Worm (Caenorhabditis elegans) whole organism, young adult: ENCODE measurements around the gene skpt-1.

Source experiments
- B0261.1 ChIP-seq: sonication (generic microtip); optimal IDR thresholded peaks from 2 replicates; lab custom pipeline; 2016; ENCODE audit warnings: mild to moderate bottlenecking, missing genetic modification characterization, moderate library complexity, missing compliant biosample characterization
- F23B12.7 ChIP-seq: sonication (generic microtip); optimal IDR thresholded peaks from 2 replicates; lab custom pipeline; 2017; ENCODE audit warnings: missing genetic modification characterization, mild to moderate bottlenecking, missing compliant biosample characterization, antibody characterized with exemption, moderate library complexity; ENCODE audit not compliant: insufficient read depth
- F33H1.4 ChIP-seq: fragments of 200-800 bp; sonication (Bioruptor generic); IDR thresholded peaks from 2 replicates; pipeline ENCODE4 v1.3.6; 2022; ENCODE audit warnings: missing genetic modification reagents, missing genetic modification characterization, missing compliant biosample characterization
- F39B2.1 ChIP-seq: fragments of 200-800 bp; sonication (Bioruptor generic); IDR thresholded peaks from 2 replicates; pipeline ENCODE4 v1.3.6; 2022; ENCODE audit warnings: missing genetic modification reagents, missing genetic modification characterization, missing compliant biosample characterization
- F49E8.2 ChIP-seq: sonication (generic microtip); optimal IDR thresholded peaks from 3 replicates; lab custom pipeline; 2017; ENCODE audit warnings: missing genetic modification characterization, mild to moderate bottlenecking, missing compliant biosample characterization, antibody characterized with exemption, moderate library complexity; ENCODE audit not compliant: insufficient read depth
- T26A5.8 ChIP-seq: sonication (generic microtip); optimal IDR thresholded peaks from 2 replicates; lab custom pipeline; 2016; ENCODE audit warnings: missing genetic modification characterization, missing compliant biosample characterization
- Y95B8A.8 ChIP-seq: fragments of 200-800 bp; sonication (Bioruptor generic); IDR thresholded peaks from 2 replicates; pipeline ENCODE4 v1.3.6; 2022; ENCODE audit warnings: missing genetic modification reagents, missing genetic modification characterization, missing compliant biosample characterization
- athp-1 ChIP-seq: sonication (generic microtip); optimal IDR thresholded peaks from 2 replicates; lab custom pipeline; 2017; ENCODE audit warnings: mild to moderate bottlenecking, missing genetic modification characterization, missing compliant biosample characterization
- attf-3 ChIP-seq: fragments of 200-800 bp; sonication (Bioruptor generic); conservative IDR thresholded peaks from 2 replicates; pipeline ENCODE4 v1.3.6; 2022; ENCODE audit warnings: missing genetic modification reagents, missing genetic modification characterization, missing compliant biosample characterization
- cebp-1 ChIP-seq, 2 experiments: fragments of 200-800 bp in 1 of 2; sonication (Bioruptor generic) in 1 of 2; sonication (generic microtip) in 1 of 2; IDR thresholded peaks in 1 of 2; optimal IDR thresholded peaks in 1 of 2; 2 replicates each; pipeline versions ENCODE4 v1.3.6 to Lab custom; 2017 to 2022; ENCODE audit warnings: missing compliant biosample characterization in 2 of 2, missing genetic modification characterization in 2 of 2, mild to moderate bottlenecking in 1 of 2, missing genetic modification reagents in 1 of 2, moderate library complexity in 1 of 2
- chd-7 ChIP-seq: sonication (generic microtip); optimal IDR thresholded peaks from 2 replicates; lab custom pipeline; 2016; ENCODE audit warnings: mild to moderate bottlenecking, missing genetic modification characterization, moderate library complexity, missing compliant biosample characterization
- dpff-1 ChIP-seq: sonication (generic microtip); optimal IDR thresholded peaks from 2 replicates; lab custom pipeline; 2017; ENCODE audit warnings: mild to moderate bottlenecking, missing genetic modification characterization, missing compliant biosample characterization
- dpl-1 ChIP-seq: fragments of 150-350 bp; optimal IDR thresholded peaks from 2 replicates; lab custom pipeline; 2014; ENCODE audit warnings: missing biosample characterization, missing genetic modification reagents, missing genetic modification characterization
- efl-1 ChIP-seq: fragments of 150-350 bp; optimal IDR thresholded peaks from 2 replicates; lab custom pipeline; 2014; ENCODE audit warnings: missing biosample characterization, missing genetic modification reagents, missing genetic modification characterization
- him-1 ChIP-seq: sonication (generic microtip); optimal IDR thresholded peaks from 2 replicates; lab custom pipeline; 2016; ENCODE audit warnings: missing genotype, missing genetic modification reagents, missing genetic modification characterization, missing compliant biosample characterization
- hrde-1 ChIP-seq: sonication (generic microtip); optimal IDR thresholded peaks from 2 replicates; lab custom pipeline; 2016; ENCODE audit warnings: missing genetic modification characterization, mild to moderate bottlenecking, missing compliant biosample characterization, moderate library complexity, missing genotype, missing genetic modification reagents, borderline replicate concordance
- hsf-1 ChIP-seq: fragments of 200-800 bp; sonication (Bioruptor generic); IDR thresholded peaks from 2 replicates; pipeline ENCODE4 v1.3.6; 2022; ENCODE audit warnings: missing genetic modification reagents, missing genetic modification characterization, missing compliant biosample characterization
- lin-54 ChIP-seq: fragments of 200-800 bp; sonication (Bioruptor generic); optimal IDR thresholded peaks from 2 replicates; lab custom pipeline; 2018; ENCODE audit warnings: mild to moderate bottlenecking, missing genetic modification characterization, missing compliant biosample characterization
- lsl-1 ChIP-seq: fragments of 200-800 bp; sonication (Bioruptor generic); optimal IDR thresholded peaks from 2 replicates; lab custom pipeline; 2018; ENCODE audit warnings: mild to moderate bottlenecking, missing genetic modification characterization, moderate library complexity, missing compliant biosample characterization
- madf-6 ChIP-seq: fragments of 200-800 bp; sonication (Bioruptor generic); IDR thresholded peaks from 2 replicates; pipeline ENCODE4 v1.3.6; 2022; ENCODE audit warnings: missing genetic modification reagents, missing genetic modification characterization, missing compliant biosample characterization
- madf-8 ChIP-seq: fragments of 200-800 bp; sonication (Bioruptor generic); conservative IDR thresholded peaks from 2 replicates; pipeline ENCODE4 v1.3.6; 2022; ENCODE audit warnings: missing genetic modification reagents, missing genetic modification characterization, missing compliant biosample characterization
- mcd-1 ChIP-seq: fragments of 200-800 bp; sonication (Bioruptor generic); IDR thresholded peaks from 2 replicates; pipeline ENCODE4 v1.3.6; 2022; ENCODE audit warnings: missing genetic modification reagents, missing genetic modification characterization, missing compliant biosample characterization
- mes-4 ChIP-seq: sonication (generic microtip); optimal IDR thresholded peaks from 2 replicates; lab custom pipeline; 2016; ENCODE audit warnings: missing genotype, missing genetic modification characterization, missing compliant biosample characterization
- nhr-27 ChIP-seq: fragments of 200-800 bp; sonication (Bioruptor generic); optimal IDR thresholded peaks from 2 replicates; lab custom pipeline; 2018; ENCODE audit warnings: mild to moderate bottlenecking, missing genetic modification characterization, moderate library complexity, missing compliant biosample characterization
- nhr-90 ChIP-seq: sonication (generic microtip); optimal IDR thresholded peaks from 2 replicates; lab custom pipeline; 2016; ENCODE audit warnings: missing genotype, mild to moderate bottlenecking, missing genetic modification characterization, missing compliant biosample characterization
- snpc-1.3 ChIP-seq: sonication (generic microtip); optimal IDR thresholded peaks from 2 replicates; lab custom pipeline; 2017; ENCODE audit warnings: missing genetic modification characterization, mild to moderate bottlenecking, missing compliant biosample characterization, antibody characterized with exemption, moderate library complexity, missing genotype, missing genetic modification reagents; ENCODE audit not compliant: insufficient read depth
- snpc-4 ChIP-seq, 5 experiments: fragments of 150-350 bp in 1 of 5; sonication (generic microtip) in 4 of 5; optimal IDR thresholded peaks; 2 replicates each; lab custom pipeline; 2014 to 2018; ENCODE audit warnings: missing genetic modification characterization in 5 of 5, missing biosample characterization in 3 of 5, antibody characterized with exemption in 2 of 5, mild to moderate bottlenecking in 2 of 5, missing compliant biosample characterization in 2 of 5, missing genotype in 2 of 5, moderate library complexity in 2 of 5, missing genetic modification reagents in 1 of 5
- tlf-1 ChIP-seq: fragments of 200-800 bp; sonication (Bioruptor generic); optimal IDR thresholded peaks from 2 replicates; lab custom pipeline; 2018; ENCODE audit warnings: mild to moderate bottlenecking, missing genetic modification characterization, missing compliant biosample characterization
- xnd-1 ChIP-seq: sonication (generic microtip); optimal IDR thresholded peaks from 2 replicates; lab custom pipeline; 2016; ENCODE audit warnings: missing genotype, missing genetic modification reagents, missing genetic modification characterization, missing compliant biosample characterization

The skpt-1 gene

DNA sequence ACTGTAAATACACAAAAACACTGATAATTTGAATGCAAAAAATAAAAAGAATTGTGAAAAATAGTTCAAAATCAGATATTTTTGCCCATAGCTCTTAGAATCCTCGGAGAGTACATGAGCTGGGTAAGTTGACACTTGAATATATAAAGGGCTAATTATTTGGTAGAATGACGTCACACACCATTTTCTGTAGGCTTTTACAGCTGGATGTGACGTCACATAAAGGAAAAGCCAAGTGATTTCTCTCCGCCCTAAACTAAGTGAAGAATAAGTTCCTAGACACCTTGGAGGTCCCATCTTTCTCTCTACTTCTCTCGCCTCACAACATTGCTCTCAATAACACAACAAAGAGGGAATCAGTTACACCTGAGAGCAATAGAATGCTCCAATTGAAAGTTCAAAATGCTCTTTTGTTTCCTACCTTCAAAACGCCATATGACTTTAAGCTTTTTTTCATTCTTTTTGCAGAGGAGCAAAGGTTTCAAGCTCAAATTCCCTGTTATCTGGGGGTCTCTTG, 39.0 kb upstream of the skpt-1 start, which contains the start of gene osg-1:
TSS of gene osg-1 (plus strand) at position 467 of the 517 bp plus-strand sequence.
- TF ChIP-seq T26A5.8 (tag; lab: Kevin White, UChicago) (no peak), Y95B8A.8 (GFP tag; lab: Robert Waterston, UW) (no peak), athp-1 (no peak), dpl-1 (no peak), mes-4 (tag; lab: Kevin White, UChicago) (no peak), dpff-1 (tag; lab: Kevin White, UChicago) (no peak), snpc-1.3 (tag; lab: Kevin White, UChicago) (no peak), snpc-4 (GFP tag; optimal IDR thresholded peaks at IDR 0.05; lab: Kevin White, UChicago) (no peak), snpc-4 (tag; optimal IDR thresholded peaks at IDR 0.05; lab: Kevin White, UChicago) (no peak), F33H1.4 (no peak), F39B2.1 (no peak)

DNA sequence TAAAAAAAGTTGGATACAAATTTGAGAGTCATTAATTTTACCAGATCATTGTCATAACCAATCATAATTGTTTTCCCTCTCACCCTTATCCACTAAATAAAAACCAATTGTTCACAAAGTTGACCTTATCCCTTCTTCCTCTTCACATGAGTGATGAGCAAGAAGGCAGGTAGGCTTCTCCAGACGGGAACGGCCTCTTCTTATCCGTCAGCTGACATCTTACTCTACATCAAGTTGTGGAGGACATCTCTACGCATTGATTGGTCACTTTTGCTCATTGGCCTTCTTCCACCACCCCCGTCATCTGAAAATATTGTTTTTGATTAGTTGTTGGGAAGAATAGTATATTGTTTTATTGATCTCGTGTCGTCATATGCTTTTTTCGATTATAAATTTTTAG, 38.1 kb upstream of the skpt-1 start:
- TF ChIP-seq him-1 (no peak), tlf-1 (GFP tag; lab: Kevin White, UChicago) (no peak), chd-7 (no peak), T26A5.8 (tag; lab: Kevin White, UChicago) (no peak), nhr-27 (tag; lab: Kevin White, UChicago) (no peak), F23B12.7 (tag; lab: Kevin White, UChicago) (no peak), nhr-90 (tag; lab: Kevin White, UChicago) (no peak), hrde-1 (tag; lab: Kevin White, UChicago) (no peak), mcd-1 (GFP tag; lab: Robert Waterston, UW) (no peak), hsf-1 (GFP tag; lab: Robert Waterston, UW) (no peak), madf-8 (GFP tag; lab: Robert Waterston, UW) (no peak), attf-3 (GFP tag; lab: Robert Waterston, UW) (no peak)
- TF ChIP-seq, all 124 proteins: peak for 0

DNA sequence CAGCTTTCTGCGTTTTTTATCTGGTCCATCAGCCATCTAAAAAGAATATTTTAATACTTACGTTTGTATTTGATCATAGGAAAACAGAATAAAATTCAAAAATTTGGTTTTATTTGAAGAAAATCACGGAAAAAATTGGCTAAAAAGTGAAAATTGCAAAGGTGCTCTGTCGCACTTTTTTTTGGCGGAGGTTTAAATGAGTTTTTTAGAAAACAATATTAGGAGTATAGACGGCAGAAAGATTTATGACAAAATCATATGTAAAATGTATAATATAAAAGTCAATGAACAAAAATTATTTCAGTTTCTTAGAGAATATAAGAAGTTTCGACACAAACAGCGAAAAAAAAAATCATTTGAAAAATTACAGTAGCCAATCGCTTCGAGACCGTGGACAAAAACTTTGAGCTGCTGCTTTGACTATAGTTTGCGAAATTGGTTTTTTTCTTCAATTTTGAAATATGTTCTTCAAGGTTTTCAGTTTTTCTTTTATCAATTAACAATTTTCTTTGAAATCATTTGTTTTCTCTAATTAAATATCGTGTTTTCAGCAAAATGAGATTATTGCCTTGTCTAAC, 35.6 kb upstream of the skpt-1 start, which contains the start of the genes R02F2.7 and R02F2.4:
TSS of gene R02F2.7 (minus strand) at position 36 of the 578 bp plus-strand sequence.
TSS of gene R02F2.4 (plus strand) at position 552 of the 578 bp plus-strand sequence.
- TF ChIP-seq madf-6 (peak; percentile 78), mcd-1 (GFP tag; lab: Robert Waterston, UW) (peak; percentile 53; the same call in 1 of the 2 replicates), lin-54 (GFP tag; lab: Kevin White, UChicago) (peak; percentile 74), madf-8 (GFP tag; lab: Robert Waterston, UW) (0 out of 2 replicates have a peak, but pooled peaks have one; percentile 25), F33H1.4 (peak; percentile 82), efl-1 (GFP tag; lab: Kevin White, UChicago) (peak; percentile 54), lsl-1 (GFP tag; lab: Kevin White, UChicago) (peak; percentile 92), xnd-1 (tag; lab: Kevin White, UChicago) (peak; percentile 74), T26A5.8 (tag; lab: Kevin White, UChicago) (no peak), cebp-1 (GFP tag; IDR thresholded peaks at IDR 0.05; lab: Robert Waterston, UW) (no peak), cebp-1 (tag; optimal IDR thresholded peaks at IDR 0.05; lab: Kevin White, UChicago) (no peak), dpff-1 (tag; lab: Kevin White, UChicago) (no peak), F49E8.2 (tag; lab: Kevin White, UChicago) (peak; percentile 21), B0261.1 (tag; lab: Kevin White, UChicago) (no peak), athp-1 (no peak)
